Fruit fly (Drosophila melanogaster): ENCODE data around the gene Ref2.
A peak's percentile ranks its signal among the peaks of the same experiment; 100 is the strongest.

- TF ChIP-seq ase (GFP tag; IDR thresholded peaks at IDR 0.05) (no peak), Max (GFP tag; optimal IDR thresholded peaks at IDR 0.05) (no peak), CG4820 (GFP tag; optimal IDR thresholded peaks at IDR 0.05) (no peak), dati (GFP tag; IDR thresholded peaks at IDR 0.05) (no peak), CG2678 (tag; optimal IDR thresholded peaks at IDR 0.05) (no peak), stwl (tag; optimal IDR thresholded peaks at IDR 0.05) (peak; percentile 16), kay (GFP tag; optimal IDR thresholded peaks at IDR 0.05) (no peak), CG12155 (GFP tag; optimal IDR thresholded peaks at IDR 0.05) (no peak), psq (GFP tag; optimal IDR thresholded peaks at IDR 0.05) (no peak)
Measured at dm6 chr2L:12579089-12579488, 67.1 kb downstream of the Ref2 start.

Data from whole organism, embryonic.